Fruit fly (Drosophila melanogaster): ENCODE results near the gene CG10979.

CG10979 gene

DNA sequence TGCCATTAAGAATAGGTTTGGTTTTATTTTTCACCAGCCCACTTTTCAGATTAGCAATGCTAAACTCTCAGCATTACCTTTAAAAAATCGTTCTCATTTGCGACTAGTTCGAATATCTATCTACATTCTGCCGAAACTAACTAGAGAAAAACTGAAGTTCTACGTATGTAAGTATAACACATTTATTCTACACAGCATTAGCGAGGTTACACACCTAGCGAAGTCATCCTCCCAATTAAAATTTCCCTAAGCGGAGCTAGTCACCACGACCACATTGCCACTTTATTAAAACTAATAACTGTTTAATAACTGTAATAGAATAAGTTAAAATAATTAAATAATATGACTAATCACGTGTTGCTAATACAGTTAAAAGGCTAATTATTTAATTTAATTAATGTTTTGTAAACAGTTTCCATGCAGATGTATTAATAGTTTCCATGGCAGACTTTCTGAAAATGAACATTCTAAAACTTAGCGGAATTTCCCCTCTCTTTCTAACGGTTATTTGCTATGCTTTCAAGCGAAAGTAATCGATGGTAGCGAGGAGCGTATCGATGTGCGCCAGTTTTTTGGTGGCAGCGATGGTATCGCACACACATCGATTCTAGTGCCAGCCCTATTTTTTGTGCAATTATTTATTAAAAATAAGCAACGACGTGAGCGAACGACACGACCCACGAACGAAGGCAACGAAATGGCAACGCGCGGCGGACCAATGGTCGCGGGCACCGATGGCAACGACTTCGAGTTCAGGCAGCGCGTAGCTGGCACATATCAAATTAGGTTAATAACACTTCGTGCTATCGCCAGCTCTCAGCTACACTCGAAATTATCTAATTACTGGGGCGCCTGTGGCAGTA, 15.5 kb upstream of the CG10979 start, which contains the start of gene jagn (continued):
- TF ChIP-seq Atf3 (GFP tag; optimal IDR thresholded peaks at IDR 0.05) (no peak), D19A (tag; optimal IDR thresholded peaks at IDR 0.05) (peak; percentile 11), slp2 (GFP tag; optimal IDR thresholded peaks at IDR 0.05) (peak; percentile 25), Max (GFP tag; optimal IDR thresholded peaks at IDR 0.05) (peak; percentile 54), vvl (GFP tag; IDR thresholded peaks at IDR 0.05) (peak; percentile 74), ara (GFP tag; IDR thresholded peaks at IDR 0.05) (peak; percentile 44; the same call in 1 of the 2 replicates), scrt (GFP tag; optimal IDR thresholded peaks at IDR 0.05) (peak; percentile 29), CG1603 (tag; optimal IDR thresholded peaks at IDR 0.05) (peak; percentile 77), esg (GFP tag; conservative IDR thresholded peaks at IDR 0.05) (no peak), Dll (GFP tag; IDR thresholded peaks at IDR 0.05; ENCODE audit: partially characterized antibody) (peak; percentile 99), CG3995 (GFP tag; optimal IDR thresholded peaks at IDR 0.05) (peak; percentile 14), zf30C (GFP tag; optimal IDR thresholded peaks at IDR 0.05) (no peak), Nf-YA (GFP tag; IDR thresholded peaks at IDR 0.05) (0 out of 2 replicates have a peak, but pooled peaks have one; percentile 29), CG6175 (GFP tag; IDR thresholded peaks at IDR 0.05) (0 out of 3 replicates have a peak, but pooled peaks have one; percentile 43), CG10654 (GFP tag; optimal IDR thresholded peaks at IDR 0.05) (no peak), CG8281 (tag; optimal IDR thresholded peaks at IDR 0.05) (no peak), maf-S (GFP tag; optimal IDR thresholded peaks at IDR 0.05) (peak; percentile 46), CG8944 (GFP tag; optimal IDR thresholded peaks at IDR 0.05) (peak; percentile 71), corto (GFP tag; optimal IDR thresholded peaks at IDR 0.05) (no peak), gem (tag; optimal IDR thresholded peaks at IDR 0.05) (no peak), luna (GFP tag; optimal IDR thresholded peaks at IDR 0.05) (peak; percentile 51), Hsf (GFP tag; optimal IDR thresholded peaks at IDR 0.05) (peak; percentile 67), kah (GFP tag; optimal IDR thresholded peaks at IDR 0.05) (no peak), CG33213 (GFP tag; optimal IDR thresholded peaks at IDR 0.05) (peak; percentile 43), E2f2 (GFP tag; IDR thresholded peaks at IDR 0.05) (peak; percentile 44; the same call in 1 of the 2 replicates), HmgZ (tag; optimal IDR thresholded peaks at IDR 0.05) (peak; percentile 46), CG11456 (GFP tag; IDR thresholded peaks at IDR 0.05) (peak; percentile 88), Sry-β (GFP tag; optimal IDR thresholded peaks at IDR 0.05) (peak; percentile 13), CG6654 (GFP tag; optimal IDR thresholded peaks at IDR 0.05) (no peak), CG7556 (GFP tag; optimal IDR thresholded peaks at IDR 0.05) (peak; percentile 2), CG10366 (GFP tag; IDR thresholded peaks at IDR 0.05) (peak; percentile 45), fu2 (GFP tag; optimal IDR thresholded peaks at IDR 0.05) (peak; percentile 41), ci (GFP tag; IDR thresholded peaks at IDR 0.05) (peak; percentile 82), BEAF-32 (GFP tag; optimal IDR thresholded peaks at IDR 0.05) (peak; percentile 100), ken (GFP tag; IDR thresholded peaks at IDR 0.05) (peak; percentile 48; the same call in 2 of the 3 replicates), CG9876 (GFP tag; optimal IDR thresholded peaks at IDR 0.05) (peak; percentile 60), CG12391 (tag; optimal IDR thresholded peaks at IDR 0.05) (peak; percentile 68), Rfx (GFP tag; IDR thresholded peaks at IDR 0.05) (peak; percentile 90), CG4707 (GFP tag; optimal IDR thresholded peaks at IDR 0.05) (no peak), Jarid2 (GFP tag; optimal IDR thresholded peaks at IDR 0.05) (peak; percentile 53), slou (GFP tag; optimal IDR thresholded peaks at IDR 0.05) (no peak), CHES-1-like (GFP tag; optimal IDR thresholded peaks at IDR 0.05) (peak; percentile 74), CG10267 (tag; optimal IDR thresholded peaks at IDR 0.05) (peak; percentile 73), CG15696 (tag; optimal IDR thresholded peaks at IDR 0.05) (peak; percentile 13), CG17829 (tag; optimal IDR thresholded peaks at IDR 0.05) (peak; percentile 62), schlank (tag; optimal IDR thresholded peaks at IDR 0.05) (no peak), CG30020 (tag; optimal IDR thresholded peaks at IDR 0.05) (peak; percentile 41), ab (GFP tag; optimal IDR thresholded peaks at IDR 0.05) (peak; percentile 11), nmo (GFP tag; optimal IDR thresholded peaks at IDR 0.05) (peak; percentile 77)
